Fruit fly (Drosophila melanogaster): ENCODE measurements around the gene CG43703.

Gene CG43703

dm6 chr2L:3778157-3779060, 13.1 kb downstream of the CG43703 start (continued):
- TF ChIP-seq Med (GFP tag) (peak; percentile 89), jigr1 (GFP tag; IDR thresholded peaks at IDR 0.05) (no peak), Ets65A (GFP tag) (no peak), CG10274 (GFP tag; optimal IDR thresholded peaks at IDR 0.05) (no peak), CG8924 (tag; optimal IDR thresholded peaks at IDR 0.05) (no peak), Neu2 (GFP tag; optimal IDR thresholded peaks at IDR 0.05; ENCODE audit: borderline replicate concordance) (no peak), onecut (GFP tag; IDR thresholded peaks at IDR 0.05) (no peak), CG18262 (tag; optimal IDR thresholded peaks at IDR 0.05) (peak; percentile 57), Nf-YB (GFP tag; optimal IDR thresholded peaks at IDR 0.05) (no peak), Lpt (GFP tag; optimal IDR thresholded peaks at IDR 0.05) (no peak), Lim3 (GFP tag; IDR thresholded peaks at IDR 0.05) (no peak), Kr (GFP tag; optimal IDR thresholded peaks at IDR 0.05) (peak; percentile 43), Antp (GFP tag; optimal IDR thresholded peaks at IDR 0.05) (no peak), CG1024 (GFP tag; IDR thresholded peaks at IDR 0.05) (no peak), chn (GFP tag; optimal IDR thresholded peaks at IDR 0.05) (no peak), aop (GFP tag; IDR thresholded peaks at IDR 0.05) (no peak), CG43689 (GFP tag; IDR thresholded peaks at IDR 0.05) (no peak), nerfin-2 (GFP tag; IDR thresholded peaks at IDR 0.05; ENCODE audit: partially characterized antibody) (no peak), Trl (optimal IDR thresholded peaks at IDR 0.05) (no peak), Trl (GFP tag; optimal IDR thresholded peaks at IDR 0.05) (no peak), CG5245 (GFP tag; optimal IDR thresholded peaks at IDR 0.05) (no peak), emc (GFP tag; optimal IDR thresholded peaks at IDR 0.05) (no peak), fd102C (GFP tag; optimal IDR thresholded peaks at IDR 0.05) (no peak), CG34376 (GFP tag; optimal IDR thresholded peaks at IDR 0.05) (peak; percentile 80), ash1 (GFP tag; optimal IDR thresholded peaks at IDR 0.05) (no peak), CG15011 (GFP tag; optimal IDR thresholded peaks at IDR 0.05) (no peak), tup (GFP tag; optimal IDR thresholded peaks at IDR 0.05) (no peak), CG2889 (GFP tag; IDR thresholded peaks at IDR 0.05) (no peak), bigmax (GFP tag; optimal IDR thresholded peaks at IDR 0.05) (no peak), jumu (GFP tag; optimal IDR thresholded peaks at IDR 0.05) (no peak), CG8478 (optimal IDR thresholded peaks at IDR 0.05) (no peak), D (optimal IDR thresholded peaks at IDR 0.05) (no peak), D (GFP tag; optimal IDR thresholded peaks at IDR 0.05) (no peak), kay (GFP tag; optimal IDR thresholded peaks at IDR 0.05) (no peak), Spps (tag; optimal IDR thresholded peaks at IDR 0.05) (no peak), ara (GFP tag; IDR thresholded peaks at IDR 0.05) (no peak), dmrt99B (tag; optimal IDR thresholded peaks at IDR 0.05) (peak; percentile 58), da (GFP tag; optimal IDR thresholded peaks at IDR 0.05) (no peak), ro (GFP tag; IDR thresholded peaks at IDR 0.05) (no peak), Rfx (GFP tag; IDR thresholded peaks at IDR 0.05) (peak; percentile 31; the same call in 1 of the 2 replicates), br (optimal IDR thresholded peaks at IDR 0.05) (no peak), Dad (GFP tag; optimal IDR thresholded peaks at IDR 0.05) (no peak), ATbp (GFP tag; optimal IDR thresholded peaks at IDR 0.05) (peak; percentile 19), CG3407 (GFP tag; optimal IDR thresholded peaks at IDR 0.05) (no peak), CG10209 (GFP tag; optimal IDR thresholded peaks at IDR 0.05) (peak; percentile 46), trh (GFP tag; optimal IDR thresholded peaks at IDR 0.05) (peak; percentile 38), Optix (GFP tag; IDR thresholded peaks at IDR 0.05) (no peak), Atf-2 (GFP tag; optimal IDR thresholded peaks at IDR 0.05) (no peak), HLH3B (GFP tag; IDR thresholded peaks at IDR 0.05) (0 out of 2 replicates have a peak, but pooled peaks have one; percentile 24), lola (GFP tag; optimal IDR thresholded peaks at IDR 0.05) (peak in 1 of 3 experiments; percentile 2), ap (GFP tag; IDR thresholded peaks at IDR 0.05) (no peak), CG10979 (tag; optimal IDR thresholded peaks at IDR 0.05) (peak; percentile 41)

Data from whole organism, embryonic.